ENCODE assay signal across 2 worm cellular contexts in the genomic region with DNA sequence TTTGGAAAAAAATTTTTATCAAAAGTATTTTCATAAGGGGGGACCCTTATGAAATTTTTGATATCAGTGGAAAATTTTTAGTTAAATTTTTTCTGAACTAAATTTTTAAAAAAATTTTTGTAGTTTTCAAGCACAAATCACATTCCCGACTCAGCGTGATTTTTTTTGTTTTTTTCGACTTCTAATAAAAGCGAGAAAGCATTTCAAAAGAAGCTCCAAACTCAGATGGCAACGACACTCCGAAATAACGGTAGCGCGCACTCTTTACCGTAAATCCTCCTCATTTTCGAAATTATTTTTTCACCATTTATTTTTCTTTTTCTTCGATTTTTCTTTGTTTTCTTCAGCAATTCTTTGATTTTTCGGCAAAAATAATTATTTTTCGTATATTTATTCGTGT.
TF ChIP-seq lines count a peak whose summit lies in the region.

No protein-coding gene starts in this region.

TF ChIP-seq in whole organism, L4 larva, 104 proteins besides CTCF, POLR2A, EP300 and RAD21:
- 0 out of 2 replicates have a peak, but pooled peaks have one; percentile 53 for TF ChIP-seq Y48G9A.11 (GFP tag; IDR thresholded peaks at IDR 0.05; lab: Robert Waterston, UW)

TF ChIP-seq in whole organism, young adult, 124 proteins besides CTCF, POLR2A, EP300 and RAD21:
- TF ChIP-seq attf-3 (GFP tag; conservative IDR thresholded peaks at IDR 0.05; lab: Robert Waterston, UW): peak; percentile 52; the same call in 1 of the 2 replicates
